Worm (Caenorhabditis elegans) whole organism, L2 larva: ENCODE results near the gene pyc-1.

Source experiments
- C34F6.9 ChIP-seq: fragments of 150-350 bp; optimal IDR thresholded peaks from 2 replicates; lab custom pipeline; 2014; ENCODE audit warnings: missing biosample characterization, missing genetic modification characterization
- R02D3.7 ChIP-seq: fragments of 150-350 bp; optimal IDR thresholded peaks from 2 replicates; lab custom pipeline; 2014; ENCODE audit warnings: missing biosample characterization, missing genetic modification characterization
- ZK546.5 ChIP-seq: sonication (generic microtip); optimal IDR thresholded peaks from 2 replicates; lab custom pipeline; 2017; ENCODE audit warnings: missing biosample characterization, missing genetic modification characterization
- ceh-82 ChIP-seq: fragments of 150-350 bp; optimal IDR thresholded peaks from 2 replicates; lab custom pipeline; 2014; ENCODE audit warnings: missing biosample characterization, missing genetic modification characterization
- crh-2 ChIP-seq: sonication (generic microtip); optimal IDR thresholded peaks from 2 replicates; lab custom pipeline; 2017; ENCODE audit warnings: missing biosample characterization, missing genetic modification characterization
- elt-3 ChIP-seq: sonication (generic microtip); optimal IDR thresholded peaks from 2 replicates; lab custom pipeline; 2017; ENCODE audit warnings: missing biosample characterization, missing genetic modification characterization
- lin-13 ChIP-seq: fragments of 150-350 bp; optimal IDR thresholded peaks from 2 replicates; lab custom pipeline; 2014; ENCODE audit warnings: missing biosample characterization, missing genetic modification reagents, missing genetic modification characterization
- lin-39 ChIP-seq: fragments of 150-350 bp; optimal IDR thresholded peaks from 2 replicates; lab custom pipeline; 2014; ENCODE audit warnings: missing biosample characterization, missing genetic modification reagents, missing genetic modification characterization
- nhr-10 ChIP-seq: sonication (generic microtip); optimal IDR thresholded peaks from 2 replicates; lab custom pipeline; 2017; ENCODE audit warnings: missing biosample characterization, missing genetic modification characterization
- nhr-21 ChIP-seq: fragments of 150-350 bp; optimal IDR thresholded peaks from 2 replicates; lab custom pipeline; 2014; ENCODE audit warnings: missing biosample characterization, missing genetic modification characterization
- nhr-6 ChIP-seq: fragments of 150-350 bp; optimal IDR thresholded peaks from 2 replicates; lab custom pipeline; 2014; ENCODE audit warnings: missing biosample characterization, missing genetic modification characterization
- unc-39 ChIP-seq: fragments of 150-350 bp; optimal IDR thresholded peaks from 2 replicates; lab custom pipeline; 2014; ENCODE audit warnings: missing biosample characterization, missing genetic modification characterization
- ztf-4 ChIP-seq: fragments of 150-350 bp; optimal IDR thresholded peaks from 2 replicates; lab custom pipeline; 2014; ENCODE audit warnings: missing biosample characterization, missing genetic modification characterization

Gene pyc-1

ce11 chrV:11769646-11770045 is 52.7 kb downstream of the pyc-1 start:
- no peak for TF ChIP-seq crh-2 (tag; lab: Kevin White, UChicago)
- TF ChIP-seq C34F6.9 = no peak
- TF ChIP-seq lin-13 (GFP tag; lab: Kevin White, UChicago) = no peak
- TF ChIP-seq nhr-10 = no peak
- TF ChIP-seq ZK546.5 (tag; lab: Kevin White, UChicago) = no peak
- TF ChIP-seq R02D3.7 (tag; lab: Kevin White, UChicago) = no peak
- TF ChIP-seq lin-39 (tag; lab: Kevin White, UChicago) = no peak
- no peak for TF ChIP-seq ztf-4 (tag; lab: Kevin White, UChicago)
- no peak for TF ChIP-seq ceh-82 (tag; lab: Kevin White, UChicago)
- TF ChIP-seq nhr-6 (tag; lab: Kevin White, UChicago) = no peak
- TF ChIP-seq nhr-21 (tag; lab: Kevin White, UChicago) = no peak
- TF ChIP-seq unc-39 (tag; lab: Kevin White, UChicago) = no peak
- TF ChIP-seq elt-3 (tag; lab: Kevin White, UChicago) = no peak
